Fruit fly (Drosophila melanogaster): ENCODE data around the gene Med.
A peak's percentile ranks its signal among the peaks of the same experiment; 100 is the strongest.

Med gene

DNA sequence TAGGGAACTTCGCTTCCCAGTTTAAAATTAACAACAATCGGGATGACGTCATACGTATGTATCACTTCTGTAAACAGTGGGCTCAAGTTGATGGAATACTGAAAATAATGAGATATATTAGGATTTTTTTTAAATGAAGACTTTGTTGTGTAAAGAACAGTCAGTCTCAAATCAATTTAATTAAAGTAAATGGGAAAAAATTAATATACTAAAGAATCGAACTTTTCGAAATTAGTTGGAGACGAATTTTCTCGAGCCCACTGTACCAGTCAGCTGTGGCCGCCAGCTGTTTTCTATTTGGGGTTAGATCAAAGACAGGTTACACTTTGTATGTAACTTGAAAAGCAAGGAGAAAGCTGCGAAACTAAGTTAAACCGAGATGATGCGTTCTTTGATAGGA is 22.5 kb upstream of the Med start, which contains the start of gene CG1635 (continued):
- TF ChIP-seq ato (GFP tag; IDR thresholded peaks at IDR 0.05; ENCODE audit: partially characterized antibody) (no peak; the same call in 1 of the 2 replicates), row (GFP tag; IDR thresholded peaks at IDR 0.05) (peak; percentile 100), sob (GFP tag; IDR thresholded peaks at IDR 0.05) (peak; percentile 100), Optix (GFP tag; IDR thresholded peaks at IDR 0.05) (peak; percentile 96), croc (GFP tag; conservative IDR thresholded peaks at IDR 0.05) (peak; percentile 98), B-H2 (GFP tag; optimal IDR thresholded peaks at IDR 0.05) (peak; percentile 100), Opbp (GFP tag; IDR thresholded peaks at IDR 0.05; ENCODE audit: partially characterized antibody) (peak; percentile 50; the same call in 2 of the 3 replicates), CG5245 (GFP tag; optimal IDR thresholded peaks at IDR 0.05) (peak; percentile 97), tio (GFP tag; optimal IDR thresholded peaks at IDR 0.05) (peak; percentile 96), Meics (GFP tag; optimal IDR thresholded peaks at IDR 0.05) (peak; percentile 99), unpg (GFP tag; optimal IDR thresholded peaks at IDR 0.05) (peak; percentile 100), dmrt11E (tag; optimal IDR thresholded peaks at IDR 0.05) (peak; percentile 99), eyg (GFP tag; optimal IDR thresholded peaks at IDR 0.05) (peak; percentile 98), lola (GFP tag; optimal IDR thresholded peaks at IDR 0.05) (peak in 1 of 3 experiments; percentile 99), cg (GFP tag; optimal IDR thresholded peaks at IDR 0.05) (peak; percentile 4), gce (GFP tag; IDR thresholded peaks at IDR 0.05) (peak; percentile 99), ac (GFP tag; optimal IDR thresholded peaks at IDR 0.05) (peak; percentile 97), E2f1 (GFP tag; IDR thresholded peaks at IDR 0.05) (peak; percentile 99), HmgD (GFP tag; optimal IDR thresholded peaks at IDR 0.05) (peak; percentile 92), ash1 (GFP tag; optimal IDR thresholded peaks at IDR 0.05) (peak; percentile 95), pnt (GFP tag; optimal IDR thresholded peaks at IDR 0.05) (peak; percentile 87), Mrtf (GFP tag; IDR thresholded peaks at IDR 0.05) (peak; percentile 99), cad (GFP tag; optimal IDR thresholded peaks at IDR 0.05) (no peak), ttk (GFP tag; IDR thresholded peaks at IDR 0.05) (peak; percentile 99), Rx (GFP tag; IDR thresholded peaks at IDR 0.05) (peak; percentile 98), Nf-YC (tag; optimal IDR thresholded peaks at IDR 0.05) (peak; percentile 94), CG6791 (GFP tag; IDR thresholded peaks at IDR 0.05; ENCODE audit: partially characterized antibody) (peak; percentile 66; the same call in 2 of the 3 replicates), Dek (tag; optimal IDR thresholded peaks at IDR 0.05) (peak; percentile 99), Gug (GFP tag; IDR thresholded peaks at IDR 0.05) (peak; percentile 96), CG18011 (GFP tag; optimal IDR thresholded peaks at IDR 0.05) (peak; percentile 93), Taf1 (GFP tag; IDR thresholded peaks at IDR 0.05) (peak; percentile 99), CG14710 (tag; optimal IDR thresholded peaks at IDR 0.05) (peak; percentile 98), nerfin-1 (tag; optimal IDR thresholded peaks at IDR 0.05) (peak; percentile 99), Bdp1 (GFP tag; optimal IDR thresholded peaks at IDR 0.05) (peak; percentile 94), Dbx (GFP tag; IDR thresholded peaks at IDR 0.05) (peak; percentile 99), CG10321 (GFP tag; IDR thresholded peaks at IDR 0.05) (peak; percentile 90), chm (GFP tag; IDR thresholded peaks at IDR 0.05) (peak; percentile 99), CG9727 (GFP tag; optimal IDR thresholded peaks at IDR 0.05) (peak; percentile 98), pita (GFP tag; optimal IDR thresholded peaks at IDR 0.05) (no peak), CG10654 (GFP tag; optimal IDR thresholded peaks at IDR 0.05) (peak; percentile 98), ftz-f1 (GFP tag; optimal IDR thresholded peaks at IDR 0.05) (peak; percentile 90), insv (GFP tag; optimal IDR thresholded peaks at IDR 0.05) (peak; percentile 74 to 87), CG1529 (GFP tag; optimal IDR thresholded peaks at IDR 0.05) (peak; percentile 99), CG11085 (GFP tag; IDR thresholded peaks at IDR 0.05) (peak; percentile 98), btn (GFP tag; optimal IDR thresholded peaks at IDR 0.05) (peak; percentile 95), Dll (GFP tag; IDR thresholded peaks at IDR 0.05; ENCODE audit: partially characterized antibody) (peak; percentile 72), Six4 (GFP tag; optimal IDR thresholded peaks at IDR 0.05) (peak; percentile 98), knrl (GFP tag; IDR thresholded peaks at IDR 0.05; ENCODE audit: partially characterized antibody) (peak; percentile 55), crol (GFP tag; IDR thresholded peaks at IDR 0.05) (peak; percentile 85), kay (GFP tag; optimal IDR thresholded peaks at IDR 0.05) (peak; percentile 99), CG13894 (tag; optimal IDR thresholded peaks at IDR 0.05) (peak; percentile 99)
